Worm (Caenorhabditis elegans) whole organism, mixed stage, embryonic: ENCODE results near the gene gcy-18.

Source experiments
- M03D4.4 ChIP-seq: sonication (generic microtip); optimal IDR thresholded peaks from 2 replicates; lab custom pipeline; 2017; ENCODE audit warnings: mild to moderate bottlenecking, missing genetic modification characterization, missing compliant biosample characterization
- bed-3 ChIP-seq: fragments of 200-800 bp; sonication (Bioruptor generic); optimal IDR thresholded peaks from 3 replicates; lab custom pipeline; 2018; ENCODE audit warnings: mild to moderate bottlenecking, missing genetic modification characterization, moderate library complexity, missing compliant biosample characterization
- blmp-1 ChIP-seq: fragments of 150-350 bp; optimal IDR thresholded peaks from 2 replicates; lab custom pipeline; 2014; ENCODE audit warnings: missing biosample characterization, missing genetic modification characterization
- ceh-43 ChIP-seq: fragments of 200-800 bp; sonication (Bioruptor generic); optimal IDR thresholded peaks from 2 replicates; lab custom pipeline; 2018; ENCODE audit warnings: mild to moderate bottlenecking, missing genetic modification characterization, moderate library complexity, missing compliant biosample characterization
- ceh-83 ChIP-seq: fragments of 200-800 bp; sonication (Bioruptor generic); optimal IDR thresholded peaks from 2 replicates; lab custom pipeline; 2018; ENCODE audit warnings: mild to moderate bottlenecking, missing genetic modification characterization, missing compliant biosample characterization
- ces-1 ChIP-seq: fragments of 150-350 bp; optimal IDR thresholded peaks from 2 replicates; lab custom pipeline; 2014; ENCODE audit warnings: missing biosample characterization, missing genetic modification reagents, missing genetic modification characterization
- cnd-1 ChIP-seq: fragments of 200-800 bp; sonication (Bioruptor generic); optimal IDR thresholded peaks from 2 replicates; lab custom pipeline; 2018; ENCODE audit warnings: mild to moderate bottlenecking, missing genetic modification characterization, missing compliant biosample characterization
- elt-1 ChIP-seq: sonication (generic microtip); optimal IDR thresholded peaks from 2 replicates; lab custom pipeline; 2017; ENCODE audit warnings: missing genetic modification characterization, mild to moderate bottlenecking, missing compliant biosample characterization, antibody characterized with exemption, moderate library complexity, borderline replicate concordance; ENCODE audit not compliant: insufficient read depth
- elt-3 ChIP-seq: fragments of 150-350 bp; optimal IDR thresholded peaks from 2 replicates; lab custom pipeline; 2014; ENCODE audit warnings: missing biosample characterization, missing genetic modification characterization
- flh-1 ChIP-seq: fragments of 200-800 bp; sonication (Bioruptor generic); optimal IDR thresholded peaks from 2 replicates; lab custom pipeline; 2018; ENCODE audit warnings: mild to moderate bottlenecking, missing genetic modification characterization, moderate library complexity, missing compliant biosample characterization
- ham-2 ChIP-seq: fragments of 200-800 bp; sonication (Bioruptor generic); optimal IDR thresholded peaks from 2 replicates; lab custom pipeline; 2018; ENCODE audit warnings: mild to moderate bottlenecking, missing genetic modification characterization, missing compliant biosample characterization
- hlh-1 ChIP-seq: fragments of 150-350 bp; optimal IDR thresholded peaks from 2 replicates; lab custom pipeline; 2014; ENCODE audit warnings: missing biosample characterization, missing genetic modification reagents, missing genetic modification characterization
- lin-32 ChIP-seq: fragments of 200-800 bp; sonication (Bioruptor generic); optimal IDR thresholded peaks from 2 replicates; lab custom pipeline; 2018; ENCODE audit warnings: mild to moderate bottlenecking, missing genetic modification characterization, missing compliant biosample characterization
- lsy-2 ChIP-seq: fragments of 150-350 bp; optimal IDR thresholded peaks from 2 replicates; lab custom pipeline; 2014; ENCODE audit warnings: missing biosample characterization, missing genetic modification characterization
- mab-5 ChIP-seq: fragments of 150-350 bp; optimal IDR thresholded peaks from 2 replicates; lab custom pipeline; 2014; ENCODE audit warnings: missing biosample characterization, missing genetic modification characterization
- mep-1 ChIP-seq: fragments of 150-350 bp; optimal IDR thresholded peaks from 2 replicates; lab custom pipeline; 2017; ENCODE audit warnings: missing biosample characterization, missing genetic modification reagents, missing genetic modification characterization, inconsistent platforms
- nhr-12 ChIP-seq: fragments of 150-350 bp; optimal IDR thresholded peaks from 2 replicates; lab custom pipeline; 2014; ENCODE audit warnings: missing biosample characterization, missing genetic modification characterization
- nhr-2 ChIP-seq: fragments of 150-350 bp; optimal IDR thresholded peaks from 2 replicates; lab custom pipeline; 2014; ENCODE audit warnings: missing biosample characterization, missing genetic modification characterization
- nhr-237 ChIP-seq: fragments of 150-350 bp; optimal IDR thresholded peaks from 2 replicates; lab custom pipeline; 2014; ENCODE audit warnings: missing biosample characterization, missing genetic modification characterization
- nhr-76 ChIP-seq: sonication (generic microtip); optimal IDR thresholded peaks from 2 replicates; lab custom pipeline; 2017; ENCODE audit warnings: missing biosample characterization, missing genetic modification characterization
- sptf-1 ChIP-seq: sonication (generic microtip); optimal IDR thresholded peaks from 2 replicates; lab custom pipeline; 2017; ENCODE audit warnings: mild to moderate bottlenecking, missing genetic modification characterization, moderate library complexity, missing compliant biosample characterization
- unc-39 ChIP-seq: fragments of 150-350 bp; optimal IDR thresholded peaks from 2 replicates; lab custom pipeline; 2014; ENCODE audit warnings: missing biosample characterization, missing genetic modification characterization
- zip-8 ChIP-seq: fragments of 150-350 bp; optimal IDR thresholded peaks from 2 replicates; lab custom pipeline; 2014; ENCODE audit warnings: missing biosample characterization, missing genetic modification characterization
- ztf-11 ChIP-seq: fragments of 150-350 bp; optimal IDR thresholded peaks from 2 replicates; lab custom pipeline; 2014; ENCODE audit warnings: missing biosample characterization, missing genetic modification characterization

The gcy-18 gene

DNA sequence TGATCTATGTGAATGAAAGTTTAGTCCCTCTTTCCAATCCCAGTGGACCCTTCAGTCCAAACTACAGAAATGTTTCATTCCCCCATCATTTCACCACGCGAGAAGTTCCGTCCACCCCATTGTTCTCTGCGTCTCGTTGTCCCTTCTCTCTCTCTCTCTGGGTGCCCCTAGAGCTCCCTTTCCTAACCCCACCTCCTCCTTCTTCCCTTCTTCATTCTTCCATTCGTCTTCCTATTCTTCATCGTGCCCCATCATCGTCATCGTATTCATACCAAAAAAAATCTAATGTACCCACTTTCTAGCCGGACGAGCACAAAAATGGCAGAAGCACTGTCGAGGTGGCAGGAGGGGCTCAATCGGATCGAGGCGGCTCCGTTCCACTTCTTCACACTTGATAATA lies 23.7 kb upstream of the gcy-18 start, which contains the start of gene M02B1.3:
Gene M02B1.3 (plus strand): TSS at position 301 of the 400 bp plus-strand sequence.
- no peak for TF ChIP-seq zip-8 (tag; lab: Kevin White, UChicago)
- TF ChIP-seq ces-1 (GFP tag; lab: Kevin White, UChicago): no peak

DNA sequence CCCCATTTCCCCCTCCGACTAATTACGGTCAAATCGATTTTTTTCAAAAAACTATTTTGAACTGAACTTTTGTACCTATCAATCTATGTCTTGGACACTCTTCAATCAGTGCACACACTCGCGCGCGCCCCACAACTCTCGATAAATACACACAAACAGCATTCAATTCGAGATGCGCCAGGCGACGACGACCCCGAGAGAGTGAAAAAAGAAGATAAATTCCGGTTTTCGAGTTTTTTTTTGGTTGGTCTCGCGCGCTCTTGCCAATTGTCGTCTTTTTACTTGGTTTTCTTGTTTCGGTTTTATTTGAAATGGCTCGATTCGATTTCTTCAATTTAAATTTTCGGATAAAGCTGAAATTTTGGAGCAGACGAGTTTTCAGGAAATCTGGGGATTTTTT lies 19.5 kb upstream of the gcy-18 start:
- TF ChIP-seq lsy-2 (tag; lab: Kevin White, UChicago) (no peak), mep-1 (tag; lab: Kevin White, UChicago) (no peak), ham-2 (GFP tag; lab: Kevin White, UChicago) (no peak), M03D4.4 (tag; lab: Kevin White, UChicago) (no peak), nhr-12 (tag; lab: Kevin White, UChicago) (no peak), flh-1 (GFP tag; lab: Kevin White, UChicago) (no peak)

DNA sequence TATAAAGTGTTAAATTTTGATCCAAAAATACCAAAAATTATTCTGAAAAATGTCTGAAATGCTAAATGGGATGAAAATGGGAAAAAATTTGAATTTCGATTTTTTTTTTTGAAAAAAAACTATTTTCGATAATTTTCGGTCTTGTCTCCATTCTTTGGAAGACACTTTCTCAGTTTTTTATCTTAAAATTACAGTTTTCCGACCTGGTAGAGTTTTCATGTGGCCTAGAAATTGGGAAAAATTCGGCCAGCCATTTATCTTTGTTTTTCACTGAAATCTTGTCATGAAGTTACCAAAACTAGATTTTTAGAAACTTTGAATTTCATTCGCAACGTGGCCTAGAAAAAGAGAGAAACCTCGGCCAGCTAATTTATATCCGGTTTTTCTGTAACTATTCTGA lies 19.0 kb upstream of the gcy-18 start:
- TF ChIP-seq elt-3 (tag; lab: Kevin White, UChicago) (no peak), lsy-2 (tag; lab: Kevin White, UChicago) (no peak), ces-1 (GFP tag; lab: Kevin White, UChicago) (no peak), ceh-83 (GFP tag; lab: Kevin White, UChicago) (no peak), bed-3 (GFP tag; lab: Kevin White, UChicago) (no peak), nhr-12 (tag; lab: Kevin White, UChicago) (no peak), ceh-43 (GFP tag; lab: Kevin White, UChicago) (no peak), ztf-11 (tag; lab: Kevin White, UChicago) (no peak)

- no peak for TF ChIP-seq hlh-1 (tag; lab: Kevin White, UChicago)
- no peak for TF ChIP-seq ceh-83 (GFP tag; lab: Kevin White, UChicago)
- no peak for TF ChIP-seq nhr-76 (tag; lab: Kevin White, UChicago)
- TF ChIP-seq sptf-1: no peak
- TF ChIP-seq ces-1 (GFP tag; lab: Kevin White, UChicago): no peak
- TF ChIP-seq ztf-11 (tag; lab: Kevin White, UChicago): no peak
Observed at ce11 chrIV:12842121-12842520, 17.8 kb upstream of the gcy-18 start.

DNA sequence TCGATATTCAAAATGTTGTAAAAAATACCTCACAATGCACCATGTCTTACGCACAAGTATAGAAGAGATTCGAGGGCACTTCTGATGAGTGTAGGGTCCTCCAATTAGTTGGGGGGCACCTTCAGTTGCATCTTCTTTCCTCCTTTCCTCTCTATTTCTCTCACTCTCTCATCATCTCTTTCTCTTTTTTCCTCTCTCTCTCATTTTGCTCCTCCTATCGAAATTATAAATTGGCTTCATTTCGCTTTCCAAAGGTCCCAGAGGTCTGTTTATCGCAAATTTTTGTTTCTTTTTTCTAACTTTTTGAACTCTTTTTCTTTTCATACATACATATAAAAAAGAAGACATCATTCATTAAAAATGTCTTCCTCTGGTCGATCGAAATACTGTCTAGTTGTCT lies 17.0 kb upstream of the gcy-18 start:
- no peak for TF ChIP-seq nhr-237
- TF ChIP-seq lsy-2 (tag; lab: Kevin White, UChicago): no peak
- TF ChIP-seq ces-1 (GFP tag; lab: Kevin White, UChicago): peak; percentile 75
- TF ChIP-seq, all 35 proteins: peak for 1

DNA sequence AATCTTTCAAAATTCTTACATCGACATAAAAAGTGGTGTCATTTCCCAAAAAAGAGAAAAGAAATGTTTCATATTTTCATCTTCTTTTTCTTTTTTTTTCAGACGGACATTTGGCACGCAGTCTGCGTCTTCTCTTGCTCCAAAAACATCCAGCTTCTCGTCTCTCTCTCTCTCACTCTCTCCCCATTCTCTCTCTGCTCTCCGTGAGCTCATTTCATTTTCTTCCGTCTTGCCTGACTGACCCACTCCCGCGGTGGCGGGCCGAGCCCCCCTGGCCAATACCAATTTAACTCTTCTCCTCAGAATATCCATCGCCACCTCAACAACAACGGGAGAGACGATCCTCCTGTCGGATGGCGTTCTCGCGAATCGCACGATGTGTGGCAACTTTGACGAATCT lies 14.3 kb upstream of the gcy-18 start, which contains the start of gene txt-19:
Gene txt-19 (plus strand): TSS at position 304 of the 400 bp plus-strand sequence.
- TF ChIP-seq ces-1 (GFP tag; lab: Kevin White, UChicago): peak; percentile 67
- no peak for TF ChIP-seq elt-1 (tag; lab: Kevin White, UChicago)
- no peak for TF ChIP-seq zip-8 (tag; lab: Kevin White, UChicago)
- TF ChIP-seq blmp-1 (tag; lab: Kevin White, UChicago): no peak
- no peak for TF ChIP-seq lin-32

- TF ChIP-seq mab-5 (tag; lab: Kevin White, UChicago) (no peak), ces-1 (GFP tag; lab: Kevin White, UChicago) (peak; percentile 16)
Observed at ce11 chrIV:12849030-12849560, 10.8 kb upstream of the gcy-18 start, which contains the start of gene srf-3. TSS of gene srf-3 (plus strand) at chrIV:12849510.

ce11 chrIV:12854372-12855114 lies 5.4 kb upstream of the gcy-18 start:
- TF ChIP-seq cnd-1 (tag; lab: Kevin White, UChicago) (peak; percentile 74), nhr-2 (tag; lab: Kevin White, UChicago) (peak; percentile 54), unc-39 (tag; lab: Kevin White, UChicago) (no peak), hlh-1 (tag; lab: Kevin White, UChicago) (peak; percentile 89)
- TF ChIP-seq, all 35 proteins: peak for 3
